Worm (Caenorhabditis elegans): ENCODE data around the gene C32D5.10.

The C32D5.10 gene

DNA sequence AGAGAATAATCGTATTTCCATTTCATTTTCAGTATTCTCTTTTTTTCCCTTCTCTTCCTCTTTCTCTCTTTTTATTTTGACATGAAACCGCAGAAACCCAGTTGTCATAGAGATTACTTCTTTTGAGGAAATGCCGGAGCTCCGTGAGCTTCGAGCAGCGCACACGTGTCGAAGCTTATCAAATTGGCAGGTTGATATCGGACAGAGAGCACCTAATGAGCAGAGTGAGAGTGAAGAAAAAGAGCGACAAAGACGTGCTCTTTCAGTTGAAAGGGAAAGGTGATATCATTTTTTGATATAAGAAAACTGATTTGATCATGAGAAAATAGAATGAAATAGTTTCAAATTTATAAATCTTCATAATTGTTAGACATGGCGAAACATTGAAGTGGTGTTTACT, 16.4 kb downstream of the C32D5.10 start, which contains the start of gene C32D5.14 (continued):
- TF ChIP-seq unc-62 (GFP tag; optimal IDR thresholded peaks at IDR 0.05 in 1 of 2) (no peak), unc-62 (tag; optimal IDR thresholded peaks at IDR 0.05) (no peak), spr-1 (tag; optimal IDR thresholded peaks at IDR 0.05) (no peak), nhr-237 (tag; optimal IDR thresholded peaks at IDR 0.05) (no peak)

DNA sequence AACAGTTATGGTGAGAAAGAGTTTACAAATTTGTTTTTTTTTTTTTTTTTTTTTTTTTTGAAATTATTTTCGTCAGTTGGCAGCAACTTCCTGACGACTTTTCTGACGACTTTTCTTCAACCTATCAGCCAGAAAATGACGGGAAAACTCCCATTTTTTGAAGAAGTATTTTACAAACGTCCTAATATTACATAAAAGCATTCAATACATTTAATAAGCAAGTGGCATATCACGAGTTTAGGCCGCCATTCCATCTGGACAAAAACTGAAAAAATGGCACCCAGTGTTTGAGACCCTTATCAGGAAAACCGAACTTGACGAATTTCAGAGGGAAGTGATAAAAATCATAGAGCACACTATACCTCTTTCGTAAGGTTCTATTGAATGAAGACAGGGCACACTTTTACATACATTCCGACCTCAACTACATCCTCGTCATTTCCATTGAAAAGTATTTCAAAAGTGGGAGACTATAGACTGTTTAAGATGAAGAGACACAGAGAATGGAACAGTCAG, 17.0 kb downstream of the C32D5.10 start:
- TF ChIP-seq skn-1 (tag; optimal IDR thresholded peaks at IDR 0.05) (no peak), nhr-28 (tag; optimal IDR thresholded peaks at IDR 0.05) (peak; percentile 43), pqm-1 (tag; optimal IDR thresholded peaks at IDR 0.05) (peak; percentile 54), fos-1 (tag; optimal IDR thresholded peaks at IDR 0.05) (no peak), T26A8.4 (GFP tag; IDR thresholded peaks at IDR 0.05) (no peak), nhr-111 (GFP tag; optimal IDR thresholded peaks at IDR 0.05) (no peak), ztf-11 (tag; optimal IDR thresholded peaks at IDR 0.05) (no peak), mdl-1 (tag; optimal IDR thresholded peaks at IDR 0.05) (no peak), hif-1 (tag; optimal IDR thresholded peaks at IDR 0.05) (no peak), ceh-62 (tag; optimal IDR thresholded peaks at IDR 0.05) (no peak), hlh-11 (tag; optimal IDR thresholded peaks at IDR 0.05) (peak; percentile 40), snpc-1.2 (GFP tag; IDR thresholded peaks at IDR 0.05) (no peak), dmd-6 (GFP tag; IDR thresholded peaks at IDR 0.05) (peak; percentile 31; the same call in 1 of the 2 replicates), set-16 (GFP tag; IDR thresholded peaks at IDR 0.05) (no peak), dve-1 (tag; optimal IDR thresholded peaks at IDR 0.05; ENCODE audit: insufficient read depth) (peak; percentile 56)

DNA sequence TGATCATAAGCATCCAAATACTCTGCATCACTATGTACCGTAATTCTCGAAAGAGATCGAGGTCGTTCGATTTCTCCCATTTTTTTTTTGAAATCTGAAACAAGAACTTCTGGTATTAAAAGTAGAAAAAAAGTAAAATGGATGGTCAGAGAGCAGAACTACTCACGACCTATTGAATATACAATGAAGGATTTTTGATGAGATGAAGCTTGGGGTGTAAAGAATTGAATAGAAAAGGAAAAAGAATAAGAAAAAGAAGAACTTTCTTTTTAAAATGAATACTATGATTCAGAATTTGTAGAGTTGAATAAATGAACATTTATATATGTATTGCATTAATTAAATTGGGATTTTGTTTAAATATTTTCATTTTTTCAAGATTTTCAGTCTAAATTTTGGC, 17.9 kb downstream of the C32D5.10 start, which contains the start of gene ttc-39B:
ttc-39B (minus strand) TSS at position 101 of the 400 bp plus-strand sequence.
- TF ChIP-seq skn-1 (tag; optimal IDR thresholded peaks at IDR 0.05) (no peak), rbr-2 (tag; optimal IDR thresholded peaks at IDR 0.05) (no peak), zag-1 (tag; optimal IDR thresholded peaks at IDR 0.05) (no peak), nhr-111 (GFP tag; optimal IDR thresholded peaks at IDR 0.05) (no peak), ceh-20 (GFP tag; IDR thresholded peaks at IDR 0.05) (no peak), dmd-8 (GFP tag; IDR thresholded peaks at IDR 0.05) (no peak), ceh-28 (tag; optimal IDR thresholded peaks at IDR 0.05) (no peak), daf-12 (tag; optimal IDR thresholded peaks at IDR 0.05) (no peak), madf-9 (GFP tag; conservative IDR thresholded peaks at IDR 0.05) (no peak), nhr-10 (tag; optimal IDR thresholded peaks at IDR 0.05) (no peak), nhr-6 (tag; optimal IDR thresholded peaks at IDR 0.05) (no peak), T26A8.4 (GFP tag; IDR thresholded peaks at IDR 0.05) (no peak)

DNA sequence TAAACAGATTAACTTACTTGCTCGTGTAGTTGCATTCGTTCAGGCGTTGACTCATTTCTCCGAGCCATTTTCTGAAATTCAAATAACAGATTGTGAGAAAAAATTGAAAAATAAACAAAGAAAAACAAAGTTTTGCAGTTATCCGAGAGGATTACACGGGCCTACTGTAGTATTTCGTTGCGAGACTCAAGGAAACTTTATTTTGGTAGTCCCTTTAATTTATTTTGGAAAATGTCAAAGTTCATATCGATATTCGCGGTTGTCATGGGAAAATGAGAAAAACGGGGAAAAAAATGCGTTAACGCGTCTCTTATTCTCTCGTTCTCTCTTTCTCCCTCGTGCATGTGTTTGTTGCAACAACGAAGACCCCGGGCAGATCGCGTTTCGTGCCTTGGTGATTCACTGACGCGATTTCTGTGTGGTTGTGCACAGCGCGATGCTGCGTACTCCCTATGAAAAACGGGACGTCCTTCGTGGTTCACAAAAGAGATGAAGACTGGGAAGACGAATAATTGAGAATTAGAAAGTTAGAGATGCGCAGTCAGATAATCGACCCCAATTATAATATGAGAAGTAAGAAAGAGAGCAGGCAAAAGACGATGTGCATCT, 20.5 kb downstream of the C32D5.10 start, which contains the start of gene set-4:
set-4 (minus strand) TSS at position 120 of the 609 bp plus-strand sequence.
- TF ChIP-seq ZK546.5 (tag; optimal IDR thresholded peaks at IDR 0.05) (no peak), fkh-10 (GFP tag; optimal IDR thresholded peaks at IDR 0.05) (peak; percentile 95), lin-15B (tag; optimal IDR thresholded peaks at IDR 0.05) (no peak), nhr-111 (GFP tag; optimal IDR thresholded peaks at IDR 0.05) (no peak), hlh-30 (tag; optimal IDR thresholded peaks at IDR 0.05; ENCODE audit: insufficient read depth) (peak; percentile 95), mdl-1 (tag; optimal IDR thresholded peaks at IDR 0.05) (peak; percentile 19 to 94), R02D3.7 (tag; optimal IDR thresholded peaks at IDR 0.05) (no peak), cey-2 (tag; optimal IDR thresholded peaks at IDR 0.05; ENCODE audit: borderline replicate concordance, insufficient read depth) (no peak), nhr-77 (tag; optimal IDR thresholded peaks at IDR 0.05) (peak; percentile 81), set-16 (GFP tag; IDR thresholded peaks at IDR 0.05) (peak; percentile 25; the same call in 1 of the 2 replicates), zip-11 (GFP tag; IDR thresholded peaks at IDR 0.05) (no peak), dmd-9 (GFP tag; IDR thresholded peaks at IDR 0.05) (no peak), duxl-1 (tag; optimal IDR thresholded peaks at IDR 0.05; ENCODE audit: poor library complexity) (peak; percentile 77), dmd-6 (GFP tag; IDR thresholded peaks at IDR 0.05) (peak; percentile 93), daf-12 (tag; optimal IDR thresholded peaks at IDR 0.05) (no peak), lin-38 (GFP tag; IDR thresholded peaks at IDR 0.05) (peak; percentile 90), tra-1 (GFP tag; IDR thresholded peaks at IDR 0.05) (peak; percentile 87), F44E2.7 (GFP tag; IDR thresholded peaks at IDR 0.05) (no peak), ctbp-1 (GFP tag; IDR thresholded peaks at IDR 0.05) (peak; percentile 88), ceh-20 (GFP tag; IDR thresholded peaks at IDR 0.05) (peak; percentile 88), ama-1 (optimal IDR thresholded peaks at IDR 0.05) (peak; percentile 69), tag-97 (GFP tag; IDR thresholded peaks at IDR 0.05) (no peak), Y75B8A.6 (GFP tag; IDR thresholded peaks at IDR 0.05) (no peak), nhr-76 (tag; optimal IDR thresholded peaks at IDR 0.05) (no peak)
